Worm (Caenorhabditis elegans): Measurements from ENCODE around the gene F37A8.5.

Gene F37A8.5

ce11 chrIII:3953235-3953634 is 3.2 kb upstream of the F37A8.5 start (continued):
- peak; percentile 42 to 87 for TF ChIP-seq mdl-1 (tag; optimal IDR thresholded peaks at IDR 0.05)
- TF ChIP-seq nhr-77 (tag; optimal IDR thresholded peaks at IDR 0.05) = peak; percentile 57
- peak in 1 of 2 experiments; percentile 100 for TF ChIP-seq unc-62 (GFP tag; optimal IDR thresholded peaks at IDR 0.05 in 1 of 2)
- TF ChIP-seq unc-62 (tag; optimal IDR thresholded peaks at IDR 0.05) = no peak
- peak; percentile 20 for TF ChIP-seq rbr-2 (tag; optimal IDR thresholded peaks at IDR 0.05)
- TF ChIP-seq saeg-2 (GFP tag; IDR thresholded peaks at IDR 0.05) = no peak
- no peak for TF ChIP-seq duxl-1 (tag; optimal IDR thresholded peaks at IDR 0.05; ENCODE audit: poor library complexity)
- no peak for TF ChIP-seq daf-12 (tag; optimal IDR thresholded peaks at IDR 0.05)
- peak; percentile 69 for TF ChIP-seq dmd-6 (GFP tag; IDR thresholded peaks at IDR 0.05)
- peak; percentile 47; the same call in 1 of the 2 replicates for TF ChIP-seq ctbp-1 (GFP tag; IDR thresholded peaks at IDR 0.05)
- TF ChIP-seq ztf-11 (tag; optimal IDR thresholded peaks at IDR 0.05) = no peak
- TF ChIP-seq hmg-1.1 (GFP tag; IDR thresholded peaks at IDR 0.05) = no peak; the same call in none of the 2 replicates
- peak; percentile 56 for TF ChIP-seq mep-1 (tag; optimal IDR thresholded peaks at IDR 0.05)
- peak; percentile 92 for TF ChIP-seq aha-1 (tag)
- TF ChIP-seq ceh-20 (GFP tag; IDR thresholded peaks at IDR 0.05) = peak; percentile 81
- no peak for TF ChIP-seq gei-8 (GFP tag; optimal IDR thresholded peaks at IDR 0.05)
- TF ChIP-seq skn-1 (tag; optimal IDR thresholded peaks at IDR 0.05) = no peak
- TF ChIP-seq jun-1 (tag; optimal IDR thresholded peaks at IDR 0.05) = no peak
- TF ChIP-seq mes-2 (tag; optimal IDR thresholded peaks at IDR 0.05; ENCODE audit: poor library complexity, severe bottlenecking) = no peak
- no peak for TF ChIP-seq F44E2.7 (GFP tag; IDR thresholded peaks at IDR 0.05)
- TF ChIP-seq mxl-2 (GFP tag; conservative IDR thresholded peaks at IDR 0.05) = no peak
- peak; percentile 96 for TF ChIP-seq hlh-30 (tag; optimal IDR thresholded peaks at IDR 0.05; ENCODE audit: insufficient read depth)
- peak; percentile 72 for TF ChIP-seq dve-1 (tag; optimal IDR thresholded peaks at IDR 0.05; ENCODE audit: insufficient read depth)
- no peak for TF ChIP-seq pha-4 (GFP tag; IDR thresholded peaks at IDR 0.05)
- TF ChIP-seq pha-4 (tag; optimal IDR thresholded peaks at IDR 0.05) = no peak
- no peak for TF ChIP-seq R02D3.7 (tag; optimal IDR thresholded peaks at IDR 0.05)
- no peak; the same call in 1 of the 2 replicates for TF ChIP-seq tra-1 (GFP tag; IDR thresholded peaks at IDR 0.05)
- no peak for TF ChIP-seq php-3 (GFP tag; IDR thresholded peaks at IDR 0.05)
- peak; percentile 24 for TF ChIP-seq nhr-6 (tag; optimal IDR thresholded peaks at IDR 0.05)
- TF ChIP-seq dmd-8 (GFP tag; IDR thresholded peaks at IDR 0.05) = no peak
- peak; percentile 93 for TF ChIP-seq hlh-11 (tag; optimal IDR thresholded peaks at IDR 0.05)
- no peak for TF ChIP-seq fkh-10 (GFP tag; optimal IDR thresholded peaks at IDR 0.05)
- TF ChIP-seq Y75B8A.6 (GFP tag; IDR thresholded peaks at IDR 0.05) = no peak
- no peak for TF ChIP-seq attf-4 (tag; optimal IDR thresholded peaks at IDR 0.05)
- no peak for TF ChIP-seq spr-3 (GFP tag; optimal IDR thresholded peaks at IDR 0.05)
- no peak for TF ChIP-seq unc-130 (GFP tag; optimal IDR thresholded peaks at IDR 0.05)
- TF ChIP-seq ceh-82 (tag; optimal IDR thresholded peaks at IDR 0.05) = no peak
- no peak for TF ChIP-seq lin-38 (GFP tag; IDR thresholded peaks at IDR 0.05)
- TF ChIP-seq Y5F2A.4 (GFP tag; optimal IDR thresholded peaks at IDR 0.05) = no peak
- no peak for TF ChIP-seq F10B5.3 (tag; optimal IDR thresholded peaks at IDR 0.05)
- TF ChIP-seq fos-1 (tag; optimal IDR thresholded peaks at IDR 0.05) = no peak
- no peak for TF ChIP-seq ZK337.2 (GFP tag; IDR thresholded peaks at IDR 0.05)
- TF ChIP-seq mdt-29 (GFP tag; IDR thresholded peaks at IDR 0.05) = 0 out of 2 replicates have a peak, but pooled peaks have one; percentile 48
- TF ChIP-seq zip-2 (tag; optimal IDR thresholded peaks at IDR 0.05) = no peak
- TF ChIP-seq sdz-12 (GFP tag; optimal IDR thresholded peaks at IDR 0.05) = no peak
- no peak for TF ChIP-seq Y48G9A.11 (GFP tag; IDR thresholded peaks at IDR 0.05)
- no peak for TF ChIP-seq nhr-10 (tag; optimal IDR thresholded peaks at IDR 0.05)
- TF ChIP-seq nhr-25 (tag; optimal IDR thresholded peaks at IDR 0.05; ENCODE audit: borderline replicate concordance, insufficient read depth) = no peak
- no peak for TF ChIP-seq lin-15B (tag; optimal IDR thresholded peaks at IDR 0.05)
- peak; percentile 36 for TF ChIP-seq nhr-102 (tag; optimal IDR thresholded peaks at IDR 0.05)
- peak; percentile 75 for TF ChIP-seq mxl-3 (GFP tag; optimal IDR thresholded peaks at IDR 0.05)
- no peak for TF ChIP-seq unc-39 (tag; optimal IDR thresholded peaks at IDR 0.05)
